Fruit fly (Drosophila melanogaster) whole organism, embryonic: ENCODE data around the gene Spc105R.

Source experiments
- Adf1 ChIP-seq: fragments of 200-800 bp; sonication (Bioruptor generic); IDR thresholded peaks from 2 replicates; pipeline ENCODE4 v1.3.6; 2022; ENCODE audit warnings: missing biosample characterization, missing genetic modification characterization
- Antp ChIP-seq: fragments of 200-800 bp; sonication (Bioruptor generic); optimal IDR thresholded peaks from 3 replicates; lab custom pipeline; 2016; ENCODE audit warnings: missing biosample characterization, missing genetic modification characterization
- Atf3 ChIP-seq: fragments of 200-800 bp; sonication (Bioruptor generic); optimal IDR thresholded peaks from 3 replicates; lab custom pipeline; 2016; ENCODE audit warnings: missing biosample characterization, missing genetic modification characterization
- Bteb2 ChIP-seq: fragments of 200-800 bp; sonication (Bioruptor generic); optimal IDR thresholded peaks from 2 replicates; lab custom pipeline; 2016; ENCODE audit warnings: missing biosample characterization, missing genetic modification characterization
- CG12299 ChIP-seq: fragments of 200-800 bp; sonication (Bioruptor generic); optimal IDR thresholded peaks from 2 replicates; lab custom pipeline; 2018; ENCODE audit warnings: missing biosample characterization, mild to moderate bottlenecking, missing genetic modification characterization
- CG15073 ChIP-seq: fragments of 200-800 bp; sonication (Bioruptor generic); optimal IDR thresholded peaks from 2 replicates; lab custom pipeline; 2016; ENCODE audit warnings: missing biosample characterization, missing genetic modification characterization
- CG15479 ChIP-seq: fragments of 200-800 bp; sonication (Bioruptor generic); optimal IDR thresholded peaks from 3 replicates; lab custom pipeline; 2019; ENCODE audit warnings: missing biosample characterization, mild to moderate bottlenecking, missing genetic modification characterization, moderate library complexity
- CG16813 ChIP-seq: fragments of 200-800 bp; sonication (Bioruptor generic); IDR thresholded peaks from 3 replicates; pipeline ENCODE4 v1.3.6; 2022; ENCODE audit warnings: missing biosample characterization, missing genetic modification characterization; ENCODE audit not compliant: partially characterized antibody
- CG17359 ChIP-seq: fragments of 200-800 bp; sonication (Bioruptor generic); optimal IDR thresholded peaks from 3 replicates; lab custom pipeline; 2018; ENCODE audit warnings: missing biosample characterization, mild to moderate bottlenecking, missing genetic modification characterization, moderate library complexity
- CG17802 ChIP-seq: fragments of 200-800 bp; sonication (Bioruptor generic); optimal IDR thresholded peaks from 2 replicates; lab custom pipeline; 2018; ENCODE audit warnings: missing biosample characterization, mild to moderate bottlenecking, missing genetic modification characterization, moderate library complexity
- CG18011 ChIP-seq: fragments of 200-800 bp; sonication (Bioruptor generic); optimal IDR thresholded peaks from 2 replicates; lab custom pipeline; 2017; ENCODE audit warnings: missing biosample characterization, missing genetic modification characterization, mild to moderate bottlenecking, moderate library complexity, missing genotype
- CG18262 ChIP-seq: fragments of 200-800 bp; optimal IDR thresholded peaks from 3 replicates; lab custom pipeline; 2019; ENCODE audit warnings: missing biosample characterization, mild to moderate bottlenecking, missing genetic modification characterization, moderate library complexity
- CG2199 ChIP-seq: fragments of 200-800 bp; sonication (Bioruptor generic); IDR thresholded peaks from 3 replicates; pipeline ENCODE4 v1.3.6; 2022; ENCODE audit warnings: missing biosample characterization, missing genetic modification characterization
- CG2875 ChIP-seq: fragments of 200-800 bp; sonication (Bioruptor generic); optimal IDR thresholded peaks from 2 replicates; lab custom pipeline; 2017; ENCODE audit warnings: missing biosample characterization, mild to moderate bottlenecking, missing genetic modification characterization, missing genetic modification reagents
- CG2889 ChIP-seq: fragments of 200-800 bp; sonication (Bioruptor generic); IDR thresholded peaks from 3 replicates; pipeline ENCODE4 v1.3.6; 2022; ENCODE audit warnings: missing biosample characterization, missing genetic modification characterization
- CG32772 ChIP-seq: fragments of 200-800 bp; sonication (Bioruptor generic); IDR thresholded peaks from 2 replicates; pipeline ENCODE4 v1.3.6; 2022; ENCODE audit warnings: missing biosample characterization, missing genetic modification characterization
- CG4707 ChIP-seq: fragments of 200-800 bp; sonication (Bioruptor generic); optimal IDR thresholded peaks from 2 replicates; lab custom pipeline; 2018; ENCODE audit warnings: missing biosample characterization, mild to moderate bottlenecking, missing genetic modification characterization, moderate library complexity
- CG7357 ChIP-seq: fragments of 200-800 bp; sonication (Bioruptor generic); IDR thresholded peaks from 3 replicates; pipeline ENCODE4 v1.3.6; 2022; ENCODE audit warnings: missing biosample characterization, missing genetic modification characterization
- CG7963 ChIP-seq: fragments of 200-800 bp; sonication (Bioruptor generic); IDR thresholded peaks from 3 replicates; pipeline ENCODE4 v1.3.6; 2022; ENCODE audit warnings: missing biosample characterization, missing genetic modification characterization; ENCODE audit not compliant: partially characterized antibody
- CG8359 ChIP-seq: fragments of 200-800 bp; sonication (Bioruptor generic); optimal IDR thresholded peaks from 2 replicates; lab custom pipeline; 2017; ENCODE audit warnings: missing biosample characterization, mild to moderate bottlenecking, missing genetic modification characterization, borderline replicate concordance
- CG9437 ChIP-seq: fragments of 200-800 bp; sonication (Bioruptor generic); optimal IDR thresholded peaks from 2 replicates; lab custom pipeline; 2018; ENCODE audit warnings: missing biosample characterization, mild to moderate bottlenecking, missing genetic modification characterization
- CoRest ChIP-seq: fragments of 200-800 bp; sonication (Bioruptor generic); optimal IDR thresholded peaks from 3 replicates; lab custom pipeline; 2018; ENCODE audit warnings: missing biosample characterization, mild to moderate bottlenecking, missing genetic modification characterization, moderate library complexity
- Dip3 ChIP-seq: fragments of 200-800 bp; sonication (Bioruptor generic); optimal IDR thresholded peaks from 3 replicates; lab custom pipeline; 2016; ENCODE audit warnings: missing biosample characterization, missing genetic modification characterization
- Hand ChIP-seq: fragments of 200-800 bp; sonication (Bioruptor generic); optimal IDR thresholded peaks from 2 replicates; lab custom pipeline; 2017; ENCODE audit warnings: mild to moderate bottlenecking, missing biosample characterization, missing genetic modification reagents, missing genetic modification characterization
- Hmr ChIP-seq: fragments of 200-800 bp; sonication (Bioruptor generic); optimal IDR thresholded peaks from 3 replicates; lab custom pipeline; 2017; ENCODE audit warnings: mild to moderate bottlenecking, missing biosample characterization, missing genetic modification reagents, missing genetic modification characterization
- MBD-R2 ChIP-seq: fragments of 200-800 bp; sonication (Bioruptor generic); IDR thresholded peaks from 2 replicates; pipeline ENCODE4 v1.3.6; 2022; ENCODE audit warnings: missing biosample characterization, missing genetic modification characterization
- Sox102F ChIP-seq: fragments of 200-800 bp; sonication (Bioruptor generic); optimal IDR thresholded peaks from 2 replicates; lab custom pipeline; 2018; ENCODE audit warnings: missing biosample characterization, mild to moderate bottlenecking, missing genetic modification characterization, moderate library complexity
- TFAM ChIP-seq: fragments of 200-800 bp; sonication (Bioruptor generic); optimal IDR thresholded peaks from 2 replicates; lab custom pipeline; 2017; ENCODE audit warnings: missing biosample characterization, missing genetic modification characterization, inconsistent platforms
- Trl ChIP-seq, 3 experiments: fragments of >200 bp in 2 of 3; fragments of 200-800 bp in 1 of 3; sonication (Bioruptor generic) in 1 of 3; optimal IDR thresholded peaks; 2 replicates in 1 of 3; 3 replicates in 2 of 3; lab custom pipeline; 2016 to 2017; ENCODE audit warnings: missing biosample characterization in 1 of 3, missing genetic modification characterization in 1 of 3
- ac ChIP-seq: fragments of 200-800 bp; sonication (Bioruptor generic); optimal IDR thresholded peaks from 3 replicates; lab custom pipeline; 2017; ENCODE audit warnings: missing biosample characterization, mild to moderate bottlenecking, missing genetic modification characterization
- amos ChIP-seq: fragments of 200-800 bp; sonication (Bioruptor generic); IDR thresholded peaks from 2 replicates; pipeline ENCODE4 v1.3.6; 2022; ENCODE audit warnings: missing biosample characterization, missing genetic modification characterization; ENCODE audit not compliant: partially characterized antibody
- cato ChIP-seq: fragments of 200-800 bp; sonication (Bioruptor generic); optimal IDR thresholded peaks from 2 replicates; lab custom pipeline; 2016; ENCODE audit warnings: missing biosample characterization, missing genetic modification characterization, borderline replicate concordance
- ci ChIP-seq: fragments of 200-800 bp; sonication (Bioruptor generic); IDR thresholded peaks from 3 replicates; pipeline ENCODE4 v1.3.6; 2022; ENCODE audit warnings: missing biosample characterization, missing genetic modification characterization
- dm ChIP-seq: fragments of 200-800 bp; sonication (Bioruptor generic); optimal IDR thresholded peaks from 3 replicates; lab custom pipeline; 2016; ENCODE audit warnings: missing biosample characterization, missing genetic modification characterization
- dmrt99B ChIP-seq: fragments of 200-800 bp; sonication (Bioruptor generic); optimal IDR thresholded peaks from 2 replicates; lab custom pipeline; 2018; ENCODE audit warnings: missing biosample characterization, mild to moderate bottlenecking, missing genetic modification characterization, moderate library complexity
- fd102C ChIP-seq: fragments of 200-800 bp; sonication (Bioruptor generic); optimal IDR thresholded peaks from 2 replicates; lab custom pipeline; 2018; ENCODE audit warnings: missing biosample characterization, mild to moderate bottlenecking, missing genetic modification characterization, moderate library complexity
- gce ChIP-seq: fragments of 200-800 bp; sonication (Bioruptor generic); IDR thresholded peaks from 3 replicates; pipeline ENCODE4 v1.3.6; 2022; ENCODE audit warnings: missing biosample characterization, missing genetic modification characterization
- gsb ChIP-seq: fragments of 200-800 bp; sonication (Bioruptor generic); IDR thresholded peaks from 2 replicates; pipeline ENCODE4 v1.3.6; 2022; ENCODE audit warnings: missing biosample characterization, missing genetic modification characterization
- insv ChIP-seq, 2 experiments: fragments of 200-800 bp; sonication (Bioruptor generic); optimal IDR thresholded peaks; 3 replicates each; lab custom pipeline; 2016 to 2018; ENCODE audit warnings: missing biosample characterization in 2 of 2, missing genetic modification characterization in 2 of 2
- inv ChIP-seq: fragments of 200-800 bp; sonication (Bioruptor generic); IDR thresholded peaks from 2 replicates; pipeline ENCODE4 v1.3.6; 2022; ENCODE audit warnings: missing biosample characterization, missing genetic modification characterization; ENCODE audit not compliant: partially characterized antibody
- jumu ChIP-seq: fragments of 200-800 bp; sonication (Bioruptor generic); optimal IDR thresholded peaks from 3 replicates; lab custom pipeline; 2016; ENCODE audit warnings: missing biosample characterization, missing genetic modification characterization
- ken ChIP-seq: fragments of 200-800 bp; sonication (Bioruptor generic); IDR thresholded peaks from 3 replicates; pipeline ENCODE4 v1.3.6; 2022; ENCODE audit warnings: missing biosample characterization, missing genetic modification characterization
- oc ChIP-seq: fragments of 200-800 bp; sonication (Bioruptor generic); optimal IDR thresholded peaks from 2 replicates; lab custom pipeline; 2018; ENCODE audit warnings: missing biosample characterization, mild to moderate bottlenecking, missing genetic modification characterization, moderate library complexity
- pho ChIP-seq: fragments of 200-800 bp; sonication (Bioruptor generic); optimal IDR thresholded peaks from 2 replicates; lab custom pipeline; 2016; ENCODE audit warnings: missing biosample characterization, missing genetic modification characterization
- ro ChIP-seq: fragments of 200-800 bp; sonication (Bioruptor generic); IDR thresholded peaks from 2 replicates; pipeline ENCODE4 v1.3.6; 2022; ENCODE audit warnings: missing biosample characterization, missing genetic modification characterization
- seq ChIP-seq: fragments of 200-800 bp; sonication (Bioruptor generic); IDR thresholded peaks from 2 replicates; pipeline ENCODE4 v1.3.6; 2022; ENCODE audit warnings: missing biosample characterization, missing genetic modification characterization
- trh ChIP-seq: fragments of 200-800 bp; sonication (Bioruptor generic); optimal IDR thresholded peaks from 2 replicates; lab custom pipeline; 2016; ENCODE audit warnings: missing biosample characterization, missing genetic modification characterization

The Spc105R gene

dm6 chr3L:20784812-20785671, 15.2 kb upstream of the Spc105R start (continued):
- TF ChIP-seq CG12299 (peak; percentile 32), insv (GFP tag; optimal IDR thresholded peaks at IDR 0.05; lab: Kevin White, UChicago) (no peak), Hmr (GFP tag; lab: Kevin White, UChicago) (peak; percentile 58), CoRest (tag; lab: Kevin White, UChicago) (peak; percentile 63), Adf1 (peak; percentile 16; the same call in 1 of the 2 replicates), CG15073 (GFP tag; lab: Kevin White, UChicago) (no peak), Hand (peak; percentile 8), Antp (GFP tag; lab: Kevin White, UChicago) (peak; percentile 9), dmrt99B (peak; percentile 37), seq (peak; percentile 41; the same call in 1 of the 2 replicates), Atf3 (no peak), oc (peak; percentile 26), gsb (no peak), Bteb2 (GFP tag; lab: Kevin White, UChicago) (no peak), MBD-R2 (0 out of 2 replicates have a peak, but pooled peaks have one; percentile 35), ro (GFP tag; lab: Robert Waterston, UW) (no peak), Dip3 (peak; percentile 48), CG15479 (GFP tag; lab: Kevin White, UChicago) (no peak), CG32772 (no peak), amos (GFP tag; lab: Robert Waterston, UW) (peak; percentile 34; the same call in 1 of the 2 replicates), Trl (optimal IDR thresholded peaks at IDR 0.05; lab: Kevin White, UChicago) (peak; percentile 91 to 98), Trl (GFP tag; optimal IDR thresholded peaks at IDR 0.05; lab: Kevin White, UChicago) (peak; percentile 77), cato (GFP tag; lab: Kevin White, UChicago) (no peak), pho (GFP tag; lab: Kevin White, UChicago) (peak; percentile 44), CG2875 (GFP tag; lab: Kevin White, UChicago) (no peak), CG8359 (GFP tag; lab: Kevin White, UChicago) (no peak), CG17359 (tag; lab: Kevin White, UChicago) (peak; percentile 16), ac (GFP tag; lab: Kevin White, UChicago) (no peak), CG7963 (GFP tag; lab: Robert Waterston, UW) (no peak), gce (GFP tag; lab: Robert Waterston, UW) (no peak), CG17802 (tag; lab: Kevin White, UChicago) (no peak), CG16813 (peak; percentile 23; the same call in 1 of the 3 replicates), fd102C (peak; percentile 7), CG2889 (GFP tag; lab: Robert Waterston, UW) (no peak), jumu (GFP tag; lab: Kevin White, UChicago) (no peak), CG18262 (tag; lab: Kevin White, UChicago) (peak; percentile 67), dm (peak; percentile 19), CG9437 (peak; percentile 47), ci (peak; percentile 35; the same call in 1 of the 3 replicates), TFAM (GFP tag; lab: Kevin White, UChicago) (no peak), inv (0 out of 2 replicates have a peak, but pooled peaks have one; percentile 27), CG18011 (GFP tag; lab: Kevin White, UChicago) (no peak), trh (GFP tag; lab: Kevin White, UChicago) (no peak), CG2199 (GFP tag; lab: Robert Waterston, UW) (peak; percentile 81; the same call in 2 of the 3 replicates), CG4707 (no peak), ken (GFP tag; lab: Robert Waterston, UW) (no peak), Sox102F (GFP tag; lab: Kevin White, UChicago) (no peak), CG7357 (GFP tag; lab: Robert Waterston, UW) (no peak)
